Worm (Caenorhabditis elegans) whole organism, mixed stage, embryonic: ENCODE results near the gene set-26.
"Not testable (repeated sequence)": the region's sequence is repeated elsewhere in the genome, so short reads cannot be mapped to it uniquely, and the experiment has no call there.

Source experiments
- ceh-39 ChIP-seq: fragments of 150-350 bp; optimal IDR thresholded peaks from 2 replicates; lab custom pipeline; 2014; ENCODE audit warnings: missing biosample characterization, missing genetic modification characterization
- ceh-43 ChIP-seq: fragments of 200-800 bp; sonication (Bioruptor generic); optimal IDR thresholded peaks from 2 replicates; lab custom pipeline; 2018; ENCODE audit warnings: mild to moderate bottlenecking, missing genetic modification characterization, moderate library complexity, missing compliant biosample characterization
- ces-1 ChIP-seq: fragments of 150-350 bp; optimal IDR thresholded peaks from 2 replicates; lab custom pipeline; 2014; ENCODE audit warnings: missing biosample characterization, missing genetic modification reagents, missing genetic modification characterization
- elt-1 ChIP-seq: sonication (generic microtip); optimal IDR thresholded peaks from 2 replicates; lab custom pipeline; 2017; ENCODE audit warnings: missing genetic modification characterization, mild to moderate bottlenecking, missing compliant biosample characterization, antibody characterized with exemption, moderate library complexity, borderline replicate concordance; ENCODE audit not compliant: insufficient read depth
- lsy-2 ChIP-seq: fragments of 150-350 bp; optimal IDR thresholded peaks from 2 replicates; lab custom pipeline; 2014; ENCODE audit warnings: missing biosample characterization, missing genetic modification characterization
- mep-1 ChIP-seq: fragments of 150-350 bp; optimal IDR thresholded peaks from 2 replicates; lab custom pipeline; 2017; ENCODE audit warnings: missing biosample characterization, missing genetic modification reagents, missing genetic modification characterization, inconsistent platforms
- mls-2 ChIP-seq: sonication (generic microtip); optimal IDR thresholded peaks from 2 replicates; lab custom pipeline; 2016; ENCODE audit warnings: mild to moderate bottlenecking, missing genetic modification characterization, moderate library complexity, missing compliant biosample characterization
- sptf-1 ChIP-seq: sonication (generic microtip); optimal IDR thresholded peaks from 2 replicates; lab custom pipeline; 2017; ENCODE audit warnings: mild to moderate bottlenecking, missing genetic modification characterization, moderate library complexity, missing compliant biosample characterization
- unc-62 ChIP-seq: fragments of 150-350 bp; optimal IDR thresholded peaks from 2 replicates; lab custom pipeline; 2014; ENCODE audit warnings: missing biosample characterization, missing genetic modification reagents, missing genetic modification characterization

DNA sequence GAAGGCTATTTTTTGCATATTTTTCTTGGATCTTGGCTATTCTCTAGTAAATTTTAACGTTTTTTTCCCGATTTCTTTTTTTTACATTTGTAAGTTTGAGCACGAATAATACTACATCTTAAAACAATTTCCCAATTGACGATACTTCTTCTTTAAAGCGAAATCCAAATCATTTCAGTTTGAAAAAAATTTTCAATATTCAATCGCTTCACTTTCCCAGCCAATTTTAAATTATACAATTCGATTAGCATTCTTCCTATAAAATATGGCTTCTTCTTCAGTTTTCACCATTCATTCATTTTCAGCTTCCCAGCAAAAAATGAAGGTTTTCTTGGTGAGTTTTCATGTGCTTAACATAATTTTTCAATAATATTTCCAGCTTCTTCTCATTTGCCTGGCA, 29.8 kb downstream of the set-26 start, which contains the start of gene fip-7:
- not testable (repeated sequence) for TF ChIP-seq unc-62 (GFP tag; lab: Kevin White, UChicago); ceh-43 (GFP tag; lab: Kevin White, UChicago); mls-2 (tag; lab: Kevin White, UChicago); sptf-1 (tag; lab: Kevin White, UChicago); lsy-2 (tag; lab: Kevin White, UChicago); ceh-39 (tag; lab: Kevin White, UChicago); elt-1; mep-1 (tag; lab: Kevin White, UChicago); ces-1 (GFP tag; lab: Kevin White, UChicago)
